Fruit fly (Drosophila melanogaster): ENCODE measurements around the gene CG1387.

Gene CG1387

dm6 chrX:8436656-8437284 lies 51.2 kb downstream of the CG1387 start, which contains the start of gene CG1440 (continued):
- TF ChIP-seq slbo (GFP tag; IDR thresholded peaks at IDR 0.05): peak; percentile 33; the same call in 1 of the 2 replicates
- no peak for TF ChIP-seq lab (GFP tag; optimal IDR thresholded peaks at IDR 0.05)
- TF ChIP-seq CG17829 (tag; optimal IDR thresholded peaks at IDR 0.05): peak; percentile 16
- TF ChIP-seq wdn (GFP tag; IDR thresholded peaks at IDR 0.05): no peak
- TF ChIP-seq ase (GFP tag; IDR thresholded peaks at IDR 0.05): no peak
- no peak for TF ChIP-seq da (GFP tag; optimal IDR thresholded peaks at IDR 0.05)
- TF ChIP-seq CG18262 (tag; optimal IDR thresholded peaks at IDR 0.05): peak; percentile 5
- TF ChIP-seq sens-2 (GFP tag; IDR thresholded peaks at IDR 0.05): no peak
- TF ChIP-seq oc (tag; optimal IDR thresholded peaks at IDR 0.05): no peak
- TF ChIP-seq CHES-1-like (GFP tag; optimal IDR thresholded peaks at IDR 0.05): no peak
- peak; percentile 75 for TF ChIP-seq gfzf (GFP tag; optimal IDR thresholded peaks at IDR 0.05)
- TF ChIP-seq Hr3 (GFP tag; optimal IDR thresholded peaks at IDR 0.05): peak; percentile 25
- no peak for TF ChIP-seq sna (GFP tag; IDR thresholded peaks at IDR 0.05; ENCODE audit: partially characterized antibody)
- TF ChIP-seq CG33213 (GFP tag; optimal IDR thresholded peaks at IDR 0.05): peak; percentile 13
- peak; percentile 29 for TF ChIP-seq CG7928 (GFP tag; optimal IDR thresholded peaks at IDR 0.05)
- peak; percentile 24 for TF ChIP-seq dmrt11E (tag; optimal IDR thresholded peaks at IDR 0.05)
- TF ChIP-seq CG34422 (GFP tag; IDR thresholded peaks at IDR 0.05): 0 out of 3 replicates have a peak, but pooled peaks have one; percentile 40
- TF ChIP-seq CG15696 (tag; optimal IDR thresholded peaks at IDR 0.05): peak; percentile 34
- TF ChIP-seq Antp (GFP tag; optimal IDR thresholded peaks at IDR 0.05): no peak
- no peak for TF ChIP-seq CG3726 (GFP tag; IDR thresholded peaks at IDR 0.05)
- peak; percentile 24; the same call in 1 of the 2 replicates for TF ChIP-seq CG32532 (GFP tag; IDR thresholded peaks at IDR 0.05)
- no peak for TF ChIP-seq CG8359 (GFP tag; optimal IDR thresholded peaks at IDR 0.05; ENCODE audit: borderline replicate concordance)
- peak; percentile 9 for TF ChIP-seq CG18476 (GFP tag; optimal IDR thresholded peaks at IDR 0.05)
- 0 out of 2 replicates have a peak, but pooled peaks have one; percentile 24 for TF ChIP-seq CG32767 (GFP tag; IDR thresholded peaks at IDR 0.05)
- TF ChIP-seq MESR4 (GFP tag; optimal IDR thresholded peaks at IDR 0.05): peak; percentile 42
- TF ChIP-seq CG2712 (tag; optimal IDR thresholded peaks at IDR 0.05): peak; percentile 21
- peak; percentile 32 for TF ChIP-seq dm (GFP tag; optimal IDR thresholded peaks at IDR 0.05)
- TF ChIP-seq cas (GFP tag; IDR thresholded peaks at IDR 0.05): no peak
- no peak for TF ChIP-seq MTF-1 (GFP tag; optimal IDR thresholded peaks at IDR 0.05; ENCODE audit: borderline replicate concordance)
- TF ChIP-seq fu2 (GFP tag; optimal IDR thresholded peaks at IDR 0.05): peak; percentile 11
- TF ChIP-seq CG7786 (GFP tag; optimal IDR thresholded peaks at IDR 0.05): peak; percentile 11
- TF ChIP-seq HLH54F (GFP tag; optimal IDR thresholded peaks at IDR 0.05): peak; percentile 40
- TF ChIP-seq shn (GFP tag; optimal IDR thresholded peaks at IDR 0.05): no peak
- TF ChIP-seq Fer2 (tag; optimal IDR thresholded peaks at IDR 0.05): no peak
- no peak for TF ChIP-seq Xbp1 (GFP tag; optimal IDR thresholded peaks at IDR 0.05)
- no peak for TF ChIP-seq Dek (tag; optimal IDR thresholded peaks at IDR 0.05)
- TF ChIP-seq Dp (GFP tag; optimal IDR thresholded peaks at IDR 0.05): peak; percentile 62
- TF ChIP-seq Taf1 (GFP tag; IDR thresholded peaks at IDR 0.05): no peak
- 0 out of 2 replicates have a peak, but pooled peaks have one; percentile 5 for TF ChIP-seq Atf6 (GFP tag; IDR thresholded peaks at IDR 0.05)
- no peak for TF ChIP-seq CG31388 (GFP tag; optimal IDR thresholded peaks at IDR 0.05)
- no peak for TF ChIP-seq disco-r (GFP tag; optimal IDR thresholded peaks at IDR 0.05)
- TF ChIP-seq Trl (optimal IDR thresholded peaks at IDR 0.05): no peak
- peak; percentile 10 for TF ChIP-seq Trl (GFP tag; optimal IDR thresholded peaks at IDR 0.05)
- TF ChIP-seq otp (GFP tag; IDR thresholded peaks at IDR 0.05): no peak
- TF ChIP-seq CG14860 (GFP tag; IDR thresholded peaks at IDR 0.05; ENCODE audit: partially characterized antibody): no peak
- peak; percentile 91 for TF ChIP-seq Med (GFP tag)
- TF ChIP-seq Sry-δ (GFP tag; optimal IDR thresholded peaks at IDR 0.05): peak; percentile 30
- no peak for TF ChIP-seq CG7372 (GFP tag; IDR thresholded peaks at IDR 0.05)
- peak; percentile 29 for TF ChIP-seq CG15601 (tag; optimal IDR thresholded peaks at IDR 0.05)
- peak; percentile 40 for TF ChIP-seq CG10147 (GFP tag; optimal IDR thresholded peaks at IDR 0.05)
